Worm (Caenorhabditis elegans) whole organism, young adult: Measurements from ENCODE around the gene smg-4.
A peak's percentile ranks its signal among the peaks of the same experiment; 100 is the strongest.

ENCODE experiments used
- B0019.2 ChIP-seq: fragments of 200-800 bp; sonication (Bioruptor generic); conservative IDR thresholded peaks from 2 replicates; pipeline ENCODE4 v1.3.6; 2022; ENCODE audit warnings: missing genetic modification reagents, missing genetic modification characterization, missing compliant biosample characterization
- F10E7.11 ChIP-seq: sonication (generic microtip); optimal IDR thresholded peaks from 2 replicates; lab custom pipeline; 2017; ENCODE audit warnings: mild to moderate bottlenecking, missing genetic modification characterization, moderate library complexity, missing compliant biosample characterization
- F23B12.7 ChIP-seq: sonication (generic microtip); optimal IDR thresholded peaks from 2 replicates; lab custom pipeline; 2017; ENCODE audit warnings: missing genetic modification characterization, mild to moderate bottlenecking, missing compliant biosample characterization, antibody characterized with exemption, moderate library complexity; ENCODE audit not compliant: insufficient read depth
- F33H1.4 ChIP-seq: fragments of 200-800 bp; sonication (Bioruptor generic); IDR thresholded peaks from 2 replicates; pipeline ENCODE4 v1.3.6; 2022; ENCODE audit warnings: missing genetic modification reagents, missing genetic modification characterization, missing compliant biosample characterization
- F49E8.2 ChIP-seq: sonication (generic microtip); optimal IDR thresholded peaks from 3 replicates; lab custom pipeline; 2017; ENCODE audit warnings: missing genetic modification characterization, mild to moderate bottlenecking, missing compliant biosample characterization, antibody characterized with exemption, moderate library complexity; ENCODE audit not compliant: insufficient read depth
- F52B5.7 ChIP-seq: sonication (generic microtip); optimal IDR thresholded peaks from 2 replicates; lab custom pipeline; 2016; ENCODE audit warnings: mild to moderate bottlenecking, missing genetic modification characterization, missing compliant biosample characterization
- F55B11.4 ChIP-seq: sonication (generic microtip); optimal IDR thresholded peaks from 2 replicates; lab custom pipeline; 2016; ENCODE audit warnings: missing compliant biosample characterization, missing genetic modification characterization, borderline replicate concordance; ENCODE audit not compliant: insufficient read depth
- K11D2.4 ChIP-seq: fragments of 200-800 bp; sonication (Bioruptor generic); IDR thresholded peaks from 2 replicates; pipeline ENCODE4 v1.3.6; 2022; ENCODE audit warnings: missing genetic modification reagents, missing genetic modification characterization, missing compliant biosample characterization
- K12H6.12 ChIP-seq: fragments of 200-800 bp; sonication (Bioruptor generic); optimal IDR thresholded peaks from 2 replicates; lab custom pipeline; 2018; ENCODE audit warnings: mild to moderate bottlenecking, missing genetic modification characterization, missing compliant biosample characterization
- Y53F4B.3 ChIP-seq: fragments of 200-800 bp; sonication (Bioruptor generic); IDR thresholded peaks from 2 replicates; pipeline ENCODE4 v1.3.6; 2022; ENCODE audit warnings: missing genetic modification reagents, missing genetic modification characterization, missing compliant biosample characterization
- Y67H2A.10 ChIP-seq: fragments of 200-800 bp; sonication (Bioruptor generic); conservative IDR thresholded peaks from 2 replicates; pipeline ENCODE4 v1.3.6; 2022; ENCODE audit warnings: missing genetic modification reagents, missing genetic modification characterization, missing compliant biosample characterization
- ZK185.1 ChIP-seq: sonication (generic microtip); optimal IDR thresholded peaks from 2 replicates; lab custom pipeline; 2016; ENCODE audit warnings: mild to moderate bottlenecking, missing genetic modification characterization, missing compliant biosample characterization; ENCODE audit not compliant: poor library complexity, severe bottlenecking
- aptf-2 ChIP-seq: fragments of 200-800 bp; sonication (Bioruptor generic); conservative IDR thresholded peaks from 2 replicates; pipeline ENCODE4 v1.3.6; 2022; ENCODE audit warnings: missing genetic modification reagents, missing genetic modification characterization, missing compliant biosample characterization
- athp-1 ChIP-seq: sonication (generic microtip); optimal IDR thresholded peaks from 2 replicates; lab custom pipeline; 2017; ENCODE audit warnings: mild to moderate bottlenecking, missing genetic modification characterization, missing compliant biosample characterization
- attf-3 ChIP-seq: fragments of 200-800 bp; sonication (Bioruptor generic); conservative IDR thresholded peaks from 2 replicates; pipeline ENCODE4 v1.3.6; 2022; ENCODE audit warnings: missing genetic modification reagents, missing genetic modification characterization, missing compliant biosample characterization
- bed-1 ChIP-seq: fragments of 200-800 bp; sonication (Bioruptor generic); IDR thresholded peaks from 2 replicates; pipeline ENCODE4 v1.3.6; 2022; ENCODE audit warnings: missing genetic modification reagents, missing genetic modification characterization, missing compliant biosample characterization
- ceh-100 ChIP-seq: fragments of 200-800 bp; sonication (Bioruptor generic); IDR thresholded peaks from 2 replicates; pipeline ENCODE4 v1.3.6; 2022; ENCODE audit warnings: missing genetic modification reagents, missing genetic modification characterization, missing compliant biosample characterization
- ceh-58 ChIP-seq: fragments of 200-800 bp; sonication (Bioruptor generic); IDR thresholded peaks from 2 replicates; pipeline ENCODE4 v1.3.6; 2022; ENCODE audit warnings: missing genetic modification characterization, missing compliant biosample characterization
- chd-7 ChIP-seq: sonication (generic microtip); optimal IDR thresholded peaks from 2 replicates; lab custom pipeline; 2016; ENCODE audit warnings: mild to moderate bottlenecking, missing genetic modification characterization, moderate library complexity, missing compliant biosample characterization
- efl-1 ChIP-seq: fragments of 150-350 bp; optimal IDR thresholded peaks from 2 replicates; lab custom pipeline; 2014; ENCODE audit warnings: missing biosample characterization, missing genetic modification reagents, missing genetic modification characterization
- egl-18 ChIP-seq: fragments of 200-800 bp; sonication (Bioruptor generic); IDR thresholded peaks from 2 replicates; pipeline ENCODE4 v1.3.6; 2022; ENCODE audit warnings: missing genetic modification reagents, missing genetic modification characterization, missing compliant biosample characterization
- egrh-3 ChIP-seq: fragments of 200-800 bp; sonication (Bioruptor generic); IDR thresholded peaks from 2 replicates; pipeline ENCODE4 v1.3.6; 2022; ENCODE audit warnings: missing genetic modification reagents, missing genetic modification characterization, missing compliant biosample characterization
- gei-17 ChIP-seq: fragments of 200-800 bp; sonication (Bioruptor generic); optimal IDR thresholded peaks from 2 replicates; lab custom pipeline; 2018; ENCODE audit warnings: mild to moderate bottlenecking, missing genetic modification characterization, missing compliant biosample characterization
- him-1 ChIP-seq: sonication (generic microtip); optimal IDR thresholded peaks from 2 replicates; lab custom pipeline; 2016; ENCODE audit warnings: missing genotype, missing genetic modification reagents, missing genetic modification characterization, missing compliant biosample characterization
- hlh-26 ChIP-seq: fragments of 200-800 bp; sonication (Bioruptor generic); conservative IDR thresholded peaks from 2 replicates; pipeline ENCODE4 v1.3.6; 2022; ENCODE audit warnings: missing genetic modification reagents, missing genetic modification characterization, missing compliant biosample characterization
- hsf-1 ChIP-seq: fragments of 200-800 bp; sonication (Bioruptor generic); IDR thresholded peaks from 2 replicates; pipeline ENCODE4 v1.3.6; 2022; ENCODE audit warnings: missing genetic modification reagents, missing genetic modification characterization, missing compliant biosample characterization
- let-526 ChIP-seq: fragments of 200-800 bp; sonication (Bioruptor generic); IDR thresholded peaks from 2 replicates; pipeline ENCODE4 v1.3.6; 2022; ENCODE audit warnings: missing genetic modification reagents, missing genetic modification characterization, missing compliant biosample characterization
- let-607 ChIP-seq, 2 experiments: fragments of 200-800 bp in 1 of 2; sonication (Bioruptor generic) in 1 of 2; sonication (generic microtip) in 1 of 2; optimal IDR thresholded peaks; 2 replicates each; lab custom pipeline; 2016 to 2018; ENCODE audit warnings: mild to moderate bottlenecking in 2 of 2, missing compliant biosample characterization in 2 of 2, missing genetic modification characterization in 2 of 2, moderate library complexity in 2 of 2, missing genotype in 1 of 2
- lin-54 ChIP-seq: fragments of 200-800 bp; sonication (Bioruptor generic); optimal IDR thresholded peaks from 2 replicates; lab custom pipeline; 2018; ENCODE audit warnings: mild to moderate bottlenecking, missing genetic modification characterization, missing compliant biosample characterization
- lsy-27 ChIP-seq: sonication (generic microtip); optimal IDR thresholded peaks from 2 replicates; lab custom pipeline; 2017; ENCODE audit warnings: missing genetic modification characterization, mild to moderate bottlenecking, missing compliant biosample characterization, antibody characterized with exemption, missing genotype, borderline replicate concordance; ENCODE audit not compliant: insufficient read depth
- madf-3 ChIP-seq: fragments of 200-800 bp; sonication (Bioruptor generic); IDR thresholded peaks from 2 replicates; pipeline ENCODE4 v1.3.6; 2022; ENCODE audit warnings: missing genetic modification reagents, missing genetic modification characterization, missing compliant biosample characterization
- madf-8 ChIP-seq: fragments of 200-800 bp; sonication (Bioruptor generic); conservative IDR thresholded peaks from 2 replicates; pipeline ENCODE4 v1.3.6; 2022; ENCODE audit warnings: missing genetic modification reagents, missing genetic modification characterization, missing compliant biosample characterization
- mcd-1 ChIP-seq: fragments of 200-800 bp; sonication (Bioruptor generic); IDR thresholded peaks from 2 replicates; pipeline ENCODE4 v1.3.6; 2022; ENCODE audit warnings: missing genetic modification reagents, missing genetic modification characterization, missing compliant biosample characterization
- mes-4 ChIP-seq: sonication (generic microtip); optimal IDR thresholded peaks from 2 replicates; lab custom pipeline; 2016; ENCODE audit warnings: missing genotype, missing genetic modification characterization, missing compliant biosample characterization
- nhr-120 ChIP-seq: fragments of 200-800 bp; sonication (Bioruptor generic); IDR thresholded peaks from 2 replicates; pipeline ENCODE4 v1.3.6; 2022; ENCODE audit warnings: missing genetic modification characterization, missing compliant biosample characterization
- nhr-80 ChIP-seq: sonication (generic microtip); optimal IDR thresholded peaks from 2 replicates; lab custom pipeline; 2016; ENCODE audit warnings: missing genetic modification characterization, missing compliant biosample characterization
- sdz-38 ChIP-seq: sonication (generic microtip); optimal IDR thresholded peaks from 2 replicates; lab custom pipeline; 2016; ENCODE audit warnings: missing genotype, missing genetic modification characterization, missing compliant biosample characterization
- sea-2 ChIP-seq: fragments of 200-800 bp; sonication (Bioruptor generic); IDR thresholded peaks from 2 replicates; pipeline ENCODE4 v1.3.6; 2022; ENCODE audit warnings: missing genetic modification characterization, missing compliant biosample characterization
- snpc-1.3 ChIP-seq: sonication (generic microtip); optimal IDR thresholded peaks from 2 replicates; lab custom pipeline; 2017; ENCODE audit warnings: missing genetic modification characterization, mild to moderate bottlenecking, missing compliant biosample characterization, antibody characterized with exemption, moderate library complexity, missing genotype, missing genetic modification reagents; ENCODE audit not compliant: insufficient read depth
- snpc-3.4 ChIP-seq: sonication (generic microtip); optimal IDR thresholded peaks from 2 replicates; lab custom pipeline; 2017; ENCODE audit warnings: missing genetic modification characterization, mild to moderate bottlenecking, missing compliant biosample characterization, antibody characterized with exemption, moderate library complexity, missing genotype, missing genetic modification reagents
- zfh-2 ChIP-seq: fragments of 200-800 bp; sonication (Bioruptor generic); conservative IDR thresholded peaks from 2 replicates; pipeline ENCODE4 v1.3.6; 2022; ENCODE audit warnings: missing genetic modification reagents, missing genetic modification characterization, missing compliant biosample characterization
- ztf-18 ChIP-seq: sonication (generic microtip); optimal IDR thresholded peaks from 2 replicates; lab custom pipeline; 2016; ENCODE audit warnings: missing genotype, mild to moderate bottlenecking, missing genetic modification characterization, missing compliant biosample characterization
- ztf-26 ChIP-seq: sonication (generic microtip); optimal IDR thresholded peaks from 2 replicates; lab custom pipeline; 2017; ENCODE audit warnings: missing genetic modification characterization, missing compliant biosample characterization
- ztf-28 ChIP-seq: fragments of 200-800 bp; sonication (Bioruptor generic); IDR thresholded peaks from 2 replicates; pipeline ENCODE4 v1.3.6; 2022; ENCODE audit warnings: missing genetic modification reagents, missing genetic modification characterization, missing compliant biosample characterization
- ztf-3 ChIP-seq: fragments of 200-800 bp; sonication (Bioruptor generic); optimal IDR thresholded peaks from 2 replicates; lab custom pipeline; 2018; ENCODE audit warnings: mild to moderate bottlenecking, missing genetic modification characterization, missing compliant biosample characterization
- ztf-6 ChIP-seq: fragments of 200-800 bp; sonication (Bioruptor generic); IDR thresholded peaks from 2 replicates; pipeline ENCODE4 v1.3.6; 2022; ENCODE audit warnings: missing genetic modification reagents, missing genetic modification characterization, missing compliant biosample characterization

Gene smg-4

DNA sequence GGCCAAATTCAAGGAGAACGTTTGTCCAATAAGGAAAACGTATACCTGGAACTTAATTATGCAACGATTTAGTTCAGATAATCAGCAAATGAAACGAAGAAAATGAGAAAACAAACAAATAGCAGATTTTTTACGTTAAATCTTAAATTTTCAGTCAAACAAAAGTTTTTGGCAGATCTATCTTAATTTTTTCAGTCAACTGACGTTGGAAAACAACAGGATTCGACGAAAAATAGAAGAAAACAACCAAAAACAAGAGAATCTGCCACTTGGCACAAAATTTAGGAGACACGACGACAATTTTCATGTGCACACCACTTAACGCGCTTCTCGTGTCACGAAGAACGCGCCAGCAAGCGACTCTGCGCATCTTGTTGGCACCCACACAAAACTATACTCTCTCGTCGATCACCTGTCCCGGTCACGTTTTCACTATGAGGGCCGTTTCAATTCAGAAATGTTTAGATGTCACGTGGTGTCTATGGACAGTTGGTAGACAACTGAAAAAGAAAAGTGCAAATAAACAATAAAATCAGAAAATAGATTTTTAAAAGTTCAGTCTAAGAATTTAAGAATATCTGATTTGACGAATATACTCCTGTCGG lies 12.2 kb upstream of the smg-4 start, which contains the start of gene ztf-7 (continued):
- no peak for TF ChIP-seq snpc-1.3 (tag; lab: Kevin White, UChicago)
- TF ChIP-seq egrh-3 = no peak
- peak; percentile 92 for TF ChIP-seq mcd-1 (GFP tag; lab: Robert Waterston, UW)
- no peak for TF ChIP-seq mes-4 (tag; lab: Kevin White, UChicago)
- TF ChIP-seq hlh-26 = no peak
- peak; percentile 70; the same call in 1 of the 2 replicates for TF ChIP-seq sea-2
- TF ChIP-seq bed-1 (GFP tag; lab: Robert Waterston, UW) = 0 out of 2 replicates have a peak, but pooled peaks have one; percentile 75
- peak; percentile 99 for TF ChIP-seq nhr-80 (tag; lab: Kevin White, UChicago)
- TF ChIP-seq chd-7 (tag; lab: Kevin White, UChicago) = peak; percentile 90
- TF ChIP-seq Y53F4B.3 (GFP tag; lab: Robert Waterston, UW) = no peak
- TF ChIP-seq ceh-100 (GFP tag; lab: Robert Waterston, UW) = peak; percentile 82
- 0 out of 2 replicates have a peak, but pooled peaks have one; percentile 64 for TF ChIP-seq egl-18 (GFP tag; lab: Robert Waterston, UW)
- TF ChIP-seq let-526 (GFP tag; lab: Robert Waterston, UW) = peak; percentile 93
- TF ChIP-seq efl-1 (GFP tag; lab: Kevin White, UChicago) = peak; percentile 36
- no peak for TF ChIP-seq F10E7.11 (tag; lab: Kevin White, UChicago)
- 0 out of 2 replicates have a peak, but pooled peaks have one; percentile 42 for TF ChIP-seq ztf-6 (GFP tag; lab: Robert Waterston, UW)
- TF ChIP-seq F49E8.2 = peak; percentile 3
- no peak for TF ChIP-seq lsy-27
- TF ChIP-seq F23B12.7 (tag; lab: Kevin White, UChicago) = peak; percentile 55
- no peak for TF ChIP-seq F55B11.4 (tag; lab: Kevin White, UChicago)
- TF ChIP-seq him-1 (tag; lab: Kevin White, UChicago) = no peak
- TF ChIP-seq nhr-120 (GFP tag; lab: Robert Waterston, UW) = no peak
- peak; percentile 62; the same call in 1 of the 2 replicates for TF ChIP-seq hsf-1 (GFP tag; lab: Robert Waterston, UW)
- peak; percentile 81 for TF ChIP-seq Y67H2A.10 (GFP tag; lab: Robert Waterston, UW)
- no peak for TF ChIP-seq ceh-58 (GFP tag; lab: Robert Waterston, UW)
- TF ChIP-seq let-607 (tag; optimal IDR thresholded peaks at IDR 0.05; lab: Kevin White, UChicago) = peak; percentile 97 to 98
- peak; percentile 89 for TF ChIP-seq gei-17 (GFP tag; lab: Kevin White, UChicago)
- TF ChIP-seq K12H6.12 (tag; lab: Kevin White, UChicago) = peak; percentile 97
- peak; percentile 97 for TF ChIP-seq ztf-26 (tag; lab: Kevin White, UChicago)
- TF ChIP-seq B0019.2 = no peak
- no peak for TF ChIP-seq sdz-38 (tag; lab: Kevin White, UChicago)
- peak; percentile 98 for TF ChIP-seq ztf-18 (tag; lab: Kevin White, UChicago)
- TF ChIP-seq snpc-3.4 (tag; lab: Kevin White, UChicago) = no peak
- peak; percentile 88 for TF ChIP-seq madf-3 (GFP tag; lab: Robert Waterston, UW)
- peak; percentile 78 for TF ChIP-seq ZK185.1
- TF ChIP-seq F52B5.7 (tag; lab: Kevin White, UChicago) = peak; percentile 31
- TF ChIP-seq athp-1 = peak; percentile 61
- peak; percentile 91 for TF ChIP-seq lin-54 (GFP tag; lab: Kevin White, UChicago)
- TF ChIP-seq aptf-2 = 0 out of 2 replicates have a peak, but pooled peaks have one; percentile 20
- peak; percentile 62 for TF ChIP-seq F33H1.4 (GFP tag; lab: Robert Waterston, UW)
- no peak for TF ChIP-seq madf-8 (GFP tag; lab: Robert Waterston, UW)
- TF ChIP-seq ztf-28 (GFP tag; lab: Robert Waterston, UW) = no peak
- peak; percentile 51; the same call in 1 of the 2 replicates for TF ChIP-seq attf-3 (GFP tag; lab: Robert Waterston, UW)
- TF ChIP-seq zfh-2 (GFP tag; lab: Robert Waterston, UW) = no peak
- peak; percentile 96 for TF ChIP-seq K11D2.4 (GFP tag; lab: Robert Waterston, UW)
- peak; percentile 75 for TF ChIP-seq ztf-3 (GFP tag; lab: Kevin White, UChicago)
